Fruit fly (Drosophila melanogaster): Measurements from ENCODE around the gene whe.

DNA sequence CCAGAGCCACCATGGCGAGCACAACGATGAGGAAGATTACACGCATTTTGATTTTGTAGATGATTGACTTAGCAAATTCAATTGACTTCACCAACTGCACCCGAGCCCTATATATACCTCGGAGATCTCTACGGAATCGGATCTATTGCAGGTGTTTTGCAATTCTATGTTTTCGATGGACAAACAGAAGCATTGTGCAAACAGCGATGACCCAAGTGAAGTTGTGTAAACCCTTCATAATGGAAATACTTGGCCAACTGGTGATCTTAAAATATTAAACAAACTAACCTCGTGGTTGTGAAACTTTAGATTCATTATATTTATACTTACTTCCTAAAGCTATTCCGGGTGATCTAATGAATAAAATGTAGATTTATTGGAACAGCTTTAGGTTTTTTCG lies at the start of gene whe:
- TF ChIP-seq Dfd (GFP tag; optimal IDR thresholded peaks at IDR 0.05) (no peak), foxo (GFP tag; optimal IDR thresholded peaks at IDR 0.05) (no peak), Myc (optimal IDR thresholded peaks at IDR 0.05) (no peak), br (GFP tag; optimal IDR thresholded peaks at IDR 0.05) (no peak), psq (GFP tag; optimal IDR thresholded peaks at IDR 0.05) (no peak), GATAd (GFP tag; optimal IDR thresholded peaks at IDR 0.05) (no peak)
